Fruit fly (Drosophila melanogaster): ENCODE results near the gene CG43783.

The CG43783 gene

DNA sequence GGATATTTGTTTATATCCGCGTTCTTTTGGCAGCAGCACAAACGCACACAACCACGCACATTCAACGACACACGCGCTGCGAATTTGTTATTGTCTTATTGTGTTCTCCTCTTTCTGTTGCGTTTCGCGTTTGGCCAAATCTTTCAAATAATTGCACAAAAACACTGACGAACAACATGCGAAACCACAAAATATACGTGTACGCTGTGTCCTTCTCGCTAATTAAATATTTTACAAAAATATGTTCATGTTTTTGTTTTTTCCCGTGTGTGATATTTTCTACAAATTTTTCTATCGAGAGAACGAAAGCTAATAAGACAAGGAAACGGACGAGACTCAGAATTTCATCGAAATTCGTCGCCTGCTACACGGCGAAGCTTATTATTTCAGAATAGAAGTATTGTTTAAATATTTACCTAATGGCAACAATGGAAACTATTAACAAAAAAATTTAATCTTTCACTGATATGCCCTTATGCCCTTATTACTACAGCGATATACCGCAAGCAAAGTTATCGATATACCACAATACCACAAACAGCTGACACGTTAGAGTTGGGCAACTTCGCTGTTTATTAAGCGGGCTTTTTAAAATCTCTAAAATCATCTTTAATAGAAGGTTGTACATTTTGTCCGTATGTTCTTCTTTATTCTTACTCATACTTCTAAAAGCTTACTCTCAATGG is at the start of gene CG43783, which contains the start of gene orb2:
Gene CG43783, minus strand, starts transcription at position 311 of the 686 bp plus-strand sequence.
Gene orb2, minus strand, starts transcription at position 502 of the 686 bp plus-strand sequence.
- TF ChIP-seq CG17801 (GFP tag; optimal IDR thresholded peaks at IDR 0.05; ENCODE audit: partially characterized antibody), result no peak

- TF ChIP-seq CG17801 (GFP tag; optimal IDR thresholded peaks at IDR 0.05; ENCODE audit: partially characterized antibody), result no peak
Measured at dm6 chr3L:9003369-9003768, 49.3 kb upstream of the CG43783 start.

DNA sequence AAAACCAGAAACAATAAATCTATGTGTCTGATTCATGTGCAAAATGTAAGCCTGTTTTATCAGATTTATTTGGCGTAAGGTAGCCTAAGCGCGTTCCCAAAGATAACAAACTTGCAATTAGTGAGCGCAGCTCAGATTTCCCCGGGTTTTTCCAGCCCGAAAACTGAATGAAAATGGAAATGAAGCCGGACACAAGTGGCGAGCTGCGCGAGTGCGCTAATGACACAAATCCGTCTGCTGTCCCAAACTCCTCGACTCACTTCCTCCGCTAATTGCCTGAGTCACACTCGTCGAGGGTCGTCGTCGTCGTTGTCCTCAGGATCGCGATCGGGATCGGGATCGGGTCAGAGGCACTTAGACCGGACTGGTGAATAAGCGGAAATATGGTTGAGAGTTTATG is 48.5 kb upstream of the CG43783 start:
- no peak for TF ChIP-seq CG17801 (GFP tag; optimal IDR thresholded peaks at IDR 0.05; ENCODE audit: partially characterized antibody)

DNA sequence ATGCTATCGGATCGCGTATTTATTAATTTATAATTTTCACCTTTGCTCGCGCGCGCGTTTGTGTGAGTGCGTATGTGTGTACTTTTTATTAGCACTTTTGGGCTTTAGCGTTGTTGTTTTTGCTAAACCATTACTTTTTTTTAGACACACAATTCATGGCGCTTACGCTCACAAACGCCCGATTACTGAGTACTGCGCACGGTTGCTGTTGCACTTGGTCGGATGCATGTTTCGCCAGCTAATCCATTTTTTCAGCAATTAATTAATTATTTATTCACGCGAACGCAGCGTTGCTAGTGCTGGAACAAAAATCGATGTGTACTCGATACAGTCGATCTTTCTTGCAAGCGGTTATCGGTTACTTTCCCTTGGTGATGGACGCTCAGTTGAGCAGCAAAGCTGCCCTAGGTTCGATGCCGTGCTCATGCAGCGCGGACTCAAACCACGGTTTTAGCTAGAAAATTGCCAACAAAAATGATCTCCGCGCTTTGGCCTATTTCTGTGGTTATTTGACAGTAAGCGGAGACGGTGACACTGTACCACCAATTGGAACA is 43.7 kb upstream of the CG43783 start, which contains the start of the genes smg and CG5087:
Gene smg, minus strand, starts transcription at position 304 of the 554 bp plus-strand sequence.
Gene CG5087, plus strand, starts transcription at position 499 of the 554 bp plus-strand sequence.
- peak; percentile 43 for TF ChIP-seq CG17801 (GFP tag; optimal IDR thresholded peaks at IDR 0.05; ENCODE audit: partially characterized antibody)

dm6 chr3L:8996899-8997685 is 43.0 kb upstream of the CG43783 start:
- TF ChIP-seq CG17801 (GFP tag; optimal IDR thresholded peaks at IDR 0.05; ENCODE audit: partially characterized antibody), result no peak

DNA sequence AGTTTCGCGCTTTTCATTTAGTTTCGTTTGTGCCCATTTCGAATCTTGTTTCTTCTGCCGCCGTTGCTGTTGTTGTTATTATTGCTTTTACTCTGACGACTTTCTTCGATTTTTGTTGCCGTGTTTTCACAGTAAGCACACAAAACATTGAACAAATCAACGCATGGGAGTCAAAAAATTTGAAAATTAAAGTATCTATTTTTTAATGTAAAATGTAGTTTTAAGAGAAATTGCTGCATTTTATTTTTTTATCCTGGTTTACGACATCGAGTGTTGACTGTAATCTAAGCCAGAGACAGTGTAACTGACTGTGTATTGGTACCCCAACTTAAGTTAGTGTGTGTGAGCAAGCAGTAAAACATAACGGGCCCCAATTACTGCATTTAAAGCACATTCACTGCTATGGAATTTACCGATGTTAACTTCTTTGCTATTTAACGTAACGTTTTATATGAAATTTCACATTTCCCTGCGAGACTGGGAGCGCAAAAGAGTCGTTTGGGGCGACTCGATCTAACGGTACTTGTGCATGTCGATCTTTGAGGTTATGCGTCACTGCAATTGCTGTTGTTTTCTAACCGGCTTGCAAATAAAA is 42.2 kb upstream of the CG43783 start:
- peak; percentile 97 for TF ChIP-seq CG17801 (GFP tag; optimal IDR thresholded peaks at IDR 0.05; ENCODE audit: partially characterized antibody)

DNA sequence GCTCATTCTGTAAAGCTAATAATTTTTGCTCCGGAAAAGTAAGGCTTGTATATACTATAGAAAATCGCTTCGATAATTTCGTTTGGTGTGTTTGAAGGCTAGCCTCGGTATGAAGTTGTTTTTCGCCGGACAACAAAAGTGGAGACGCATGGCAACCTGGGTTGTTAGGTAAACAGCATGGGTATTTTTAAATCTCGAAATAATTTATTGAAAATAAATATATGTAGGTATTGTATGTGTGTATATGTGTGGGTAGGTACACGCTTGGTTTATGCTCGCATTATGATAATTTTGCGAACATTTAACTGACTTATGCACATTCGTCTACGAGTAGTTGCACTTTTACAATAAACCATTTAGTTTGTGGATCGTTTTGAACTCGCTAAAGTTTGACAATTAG is 36.1 kb upstream of the CG43783 start, which contains the start of gene CG5280:
Gene CG5280, minus strand, starts transcription at position 101 of the 400 bp plus-strand sequence.
- no peak for TF ChIP-seq CG17801 (GFP tag; optimal IDR thresholded peaks at IDR 0.05; ENCODE audit: partially characterized antibody)

DNA sequence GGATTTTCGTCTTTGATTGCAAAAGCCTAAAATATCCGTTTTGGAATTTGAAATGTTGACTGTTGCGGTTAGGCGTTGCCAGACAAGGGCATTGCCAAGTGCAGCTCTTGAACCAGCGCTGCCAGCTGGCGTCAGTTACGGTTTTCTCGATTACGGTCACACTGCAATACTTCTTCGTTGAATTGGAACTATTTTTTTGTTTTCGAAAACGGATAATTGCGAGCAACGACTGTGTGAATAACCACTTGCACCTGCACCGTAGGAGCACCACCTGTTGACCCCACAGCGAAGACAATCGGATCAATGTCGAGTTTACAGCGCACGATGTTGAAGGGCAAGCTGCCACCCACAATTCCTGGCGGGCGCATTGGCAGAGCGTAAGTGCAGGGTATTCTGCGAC is 32.5 kb upstream of the CG43783 start, which contains the start of gene CG5068:
Gene CG5068, plus strand, starts transcription at position 129 of the 400 bp plus-strand sequence.
- no peak for TF ChIP-seq CG17801 (GFP tag; optimal IDR thresholded peaks at IDR 0.05; ENCODE audit: partially characterized antibody)

dm6 chr3L:8985848-8986320 is 31.8 kb upstream of the CG43783 start, which contains the start of gene Galk:
Gene Galk, minus strand, starts transcription at chr3L:8986091.
- TF ChIP-seq CG17801 (GFP tag; optimal IDR thresholded peaks at IDR 0.05; ENCODE audit: partially characterized antibody), result peak; percentile 38

DNA sequence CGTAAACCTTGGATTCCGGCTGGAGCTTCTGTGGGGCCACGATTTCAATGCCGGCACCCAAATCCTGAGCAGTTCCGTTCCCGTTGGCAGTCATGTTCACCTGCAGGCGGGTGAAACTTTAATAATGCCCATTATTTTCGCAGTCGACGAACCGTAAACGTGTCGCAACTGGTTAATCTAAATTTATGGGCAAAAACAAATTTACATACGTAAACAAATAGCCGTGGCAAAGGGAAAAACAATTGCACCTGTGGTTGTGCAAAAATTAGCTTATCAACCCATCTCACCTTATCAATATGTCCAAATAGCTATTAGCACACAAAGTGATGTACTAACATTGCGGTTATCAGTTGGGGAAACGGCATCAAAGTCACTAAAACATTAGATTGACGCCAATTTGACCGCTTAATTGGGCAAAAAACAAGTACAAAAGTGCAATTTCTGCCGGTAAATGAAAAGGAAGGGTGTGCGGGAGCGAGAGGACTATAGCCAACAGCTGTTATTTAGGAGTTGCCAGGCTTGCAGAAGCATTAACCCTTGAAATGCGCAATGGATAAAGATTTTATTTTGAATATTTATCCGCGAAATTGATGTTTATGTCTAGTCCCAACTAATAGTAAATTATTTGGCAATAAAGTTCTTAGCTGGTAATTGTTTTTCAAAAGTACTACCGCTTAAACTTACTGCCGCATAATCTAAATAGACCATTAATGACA is 31.2 kb upstream of the CG43783 start:
- no peak for TF ChIP-seq CG17801 (GFP tag; optimal IDR thresholded peaks at IDR 0.05; ENCODE audit: partially characterized antibody)

- no peak for TF ChIP-seq CG17801 (GFP tag; optimal IDR thresholded peaks at IDR 0.05; ENCODE audit: partially characterized antibody)
Measured at dm6 chr3L:8982044-8982443, 28.0 kb upstream of the CG43783 start.

dm6 chr3L:8981495-8981894 is 27.4 kb upstream of the CG43783 start, which contains the start of gene CG13314:
Gene CG13314, plus strand, starts transcription at chr3L:8981795.
- no peak for TF ChIP-seq CG17801 (GFP tag; optimal IDR thresholded peaks at IDR 0.05; ENCODE audit: partially characterized antibody)

- TF ChIP-seq CG17801 (GFP tag; optimal IDR thresholded peaks at IDR 0.05; ENCODE audit: partially characterized antibody), result no peak
Measured at dm6 chr3L:8979780-8980179, 25.7 kb upstream of the CG43783 start, which contains the start of gene CG5644. Gene CG5644, minus strand, starts transcription at chr3L:8979880.
